Worm (Caenorhabditis elegans): ENCODE results near the gene nep-22.

DNA sequence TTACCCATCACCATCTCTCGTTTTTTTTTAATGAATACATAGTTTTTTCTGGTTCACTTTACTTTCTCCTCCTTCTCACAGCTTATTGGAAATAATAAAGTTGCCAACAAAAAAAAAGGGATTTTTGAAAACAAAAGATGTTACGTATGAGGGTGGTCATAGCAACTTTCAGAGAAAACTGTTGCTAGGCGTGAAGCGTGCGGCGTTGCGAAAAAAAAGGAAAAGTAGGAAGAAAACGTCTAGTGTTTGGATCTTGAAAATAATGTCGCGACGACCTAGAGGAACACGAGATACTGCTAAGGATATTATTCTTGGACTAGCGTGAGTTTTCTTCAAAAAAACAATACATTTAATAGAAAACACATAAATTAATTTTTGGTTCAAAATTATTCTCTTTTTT lies 35.5 kb upstream of the nep-22 start, which contains the start of gene C24A3.1:
- TF ChIP-seq cog-1 (tag; optimal IDR thresholded peaks at IDR 0.05): no peak
- TF ChIP-seq med-1 (GFP tag; optimal IDR thresholded peaks at IDR 0.05; ENCODE audit: insufficient read depth): no peak
- no peak for TF ChIP-seq ref-1 (GFP tag; conservative IDR thresholded peaks at IDR 0.05)
- TF ChIP-seq tab-1 (GFP tag; IDR thresholded peaks at IDR 0.05): no peak
- no peak for TF ChIP-seq ztf-29 (GFP tag; IDR thresholded peaks at IDR 0.05)
- TF ChIP-seq klf-2 (GFP tag; conservative IDR thresholded peaks at IDR 0.05): no peak
- no peak for TF ChIP-seq T22C8.4 (GFP tag; IDR thresholded peaks at IDR 0.05)
- no peak for TF ChIP-seq ztf-23 (GFP tag; IDR thresholded peaks at IDR 0.05)
- TF ChIP-seq flt-1 (GFP tag; IDR thresholded peaks at IDR 0.05): no peak

Data from whole organism, midembryonic.